Fruit fly (Drosophila melanogaster): Measurements from ENCODE around the gene CG12446.

CG12446 gene

DNA sequence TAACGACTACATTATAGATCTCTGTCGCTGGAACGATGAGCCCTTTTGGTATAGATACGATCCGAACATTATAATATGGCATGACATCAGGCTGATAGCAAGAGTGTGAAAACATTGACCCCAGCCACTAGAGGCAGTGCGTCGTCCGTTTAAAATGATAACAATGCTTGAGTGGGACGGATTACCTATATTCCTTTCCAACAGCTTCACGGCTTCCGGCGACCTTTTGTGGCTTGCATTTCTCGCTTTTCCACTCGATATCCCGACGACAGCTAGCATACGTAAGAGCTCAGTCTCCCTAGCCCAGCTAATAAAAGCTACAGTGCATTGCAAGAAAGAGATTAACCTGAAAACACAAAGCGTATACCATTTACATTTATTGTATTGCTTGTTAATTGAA, 15.7 kb downstream of the CG12446 start:
- no peak for TF ChIP-seq CG32121 (GFP tag; IDR thresholded peaks at IDR 0.05)
- TF ChIP-seq CG8301 (tag; optimal IDR thresholded peaks at IDR 0.05), result no peak
- no peak for TF ChIP-seq CG12605 (GFP tag; IDR thresholded peaks at IDR 0.05)
- no peak for TF ChIP-seq Snoo (tag; optimal IDR thresholded peaks at IDR 0.05)
- no peak for TF ChIP-seq fd96Ca (GFP tag; IDR thresholded peaks at IDR 0.05)
- TF ChIP-seq Pif1B (GFP tag; optimal IDR thresholded peaks at IDR 0.05), result no peak
- no peak for TF ChIP-seq gl (tag; optimal IDR thresholded peaks at IDR 0.05)
- TF ChIP-seq D1 (tag; optimal IDR thresholded peaks at IDR 0.05), result no peak
- no peak for TF ChIP-seq CG34367 (tag; optimal IDR thresholded peaks at IDR 0.05)
- TF ChIP-seq EcR (GFP tag; optimal IDR thresholded peaks at IDR 0.05), result no peak
- no peak for TF ChIP-seq CG17806 (tag; optimal IDR thresholded peaks at IDR 0.05)
- TF ChIP-seq Pif1A (GFP tag; optimal IDR thresholded peaks at IDR 0.05), result no peak
- TF ChIP-seq CG13204 (GFP tag; optimal IDR thresholded peaks at IDR 0.05), result no peak
- TF ChIP-seq CG8159 (tag; optimal IDR thresholded peaks at IDR 0.05), result no peak
- TF ChIP-seq rn (GFP tag; IDR thresholded peaks at IDR 0.05), result no peak
- TF ChIP-seq CG14655 (GFP tag; optimal IDR thresholded peaks at IDR 0.05), result no peak
- TF ChIP-seq CG10348 (GFP tag; IDR thresholded peaks at IDR 0.05), result no peak
- no peak for TF ChIP-seq CG15710 (tag; optimal IDR thresholded peaks at IDR 0.05)
- no peak for TF ChIP-seq CG9948 (tag; optimal IDR thresholded peaks at IDR 0.05)
